Fruit fly (Drosophila melanogaster): ENCODE measurements around the gene CG2246.
A peak's percentile ranks its signal among the peaks of the same experiment; 100 is the strongest.

Gene CG2246

DNA sequence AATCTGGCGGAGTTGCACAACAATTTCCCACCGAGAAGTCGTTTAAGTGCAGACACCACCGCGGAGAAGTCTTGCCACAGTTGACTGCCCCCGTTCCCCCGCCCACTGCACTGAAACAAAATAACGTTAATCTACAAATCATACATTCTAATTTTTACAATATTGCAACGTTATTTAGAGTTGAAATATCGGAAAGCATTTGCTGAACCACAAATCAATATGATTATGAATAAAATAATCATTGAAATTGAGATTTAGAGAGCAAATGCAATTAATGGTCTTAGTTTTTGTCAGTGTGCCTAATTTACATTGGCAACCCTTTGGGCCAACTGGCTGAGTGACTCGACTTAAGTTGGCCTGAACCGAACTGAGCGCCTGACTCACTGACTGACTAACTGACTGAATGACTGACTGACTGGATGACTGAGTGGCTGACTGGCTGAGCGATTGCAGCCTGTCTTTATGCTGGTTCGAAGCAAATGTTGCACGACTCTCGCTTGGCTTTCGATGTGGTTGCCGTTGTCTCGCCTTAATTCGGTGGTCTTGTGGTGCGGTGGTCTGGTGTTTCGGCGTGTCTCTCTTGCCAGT, 30.6 kb downstream of the CG2246 start (continued):
- TF ChIP-seq luna (GFP tag; optimal IDR thresholded peaks at IDR 0.05) (no peak), CG2129 (GFP tag; IDR thresholded peaks at IDR 0.05; ENCODE audit: partially characterized antibody) (no peak), NFAT (GFP tag; IDR thresholded peaks at IDR 0.05) (no peak), klu (GFP tag; IDR thresholded peaks at IDR 0.05) (0 out of 2 replicates have a peak, but pooled peaks have one; percentile 43), CG3838 (GFP tag; optimal IDR thresholded peaks at IDR 0.05) (peak; percentile 1), dysf (GFP tag; IDR thresholded peaks at IDR 0.05) (peak; percentile 84), Lpt (GFP tag; optimal IDR thresholded peaks at IDR 0.05) (no peak), CG3407 (GFP tag; optimal IDR thresholded peaks at IDR 0.05) (peak; percentile 69), CG16863 (GFP tag; optimal IDR thresholded peaks at IDR 0.05) (peak; percentile 70), gce (GFP tag; IDR thresholded peaks at IDR 0.05) (peak; percentile 74; the same call in 2 of the 3 replicates), slp2 (GFP tag; optimal IDR thresholded peaks at IDR 0.05) (peak; percentile 23), ato (GFP tag; IDR thresholded peaks at IDR 0.05; ENCODE audit: partially characterized antibody) (no peak), ab (GFP tag; optimal IDR thresholded peaks at IDR 0.05) (no peak), tap (tag; optimal IDR thresholded peaks at IDR 0.05) (peak; percentile 83), CG4328 (GFP tag; optimal IDR thresholded peaks at IDR 0.05) (no peak), seq (GFP tag; IDR thresholded peaks at IDR 0.05) (peak; percentile 60), CG7839 (tag; optimal IDR thresholded peaks at IDR 0.05) (peak; percentile 83), toy (GFP tag; IDR thresholded peaks at IDR 0.05) (no peak), CG12391 (tag; optimal IDR thresholded peaks at IDR 0.05) (peak; percentile 86), CG14014 (GFP tag; IDR thresholded peaks at IDR 0.05) (peak; percentile 68; the same call in 1 of the 2 replicates), nerfin-1 (tag; optimal IDR thresholded peaks at IDR 0.05) (no peak), NC2α (GFP tag; optimal IDR thresholded peaks at IDR 0.05) (peak; percentile 40), ttk (GFP tag; IDR thresholded peaks at IDR 0.05) (peak; percentile 59), CG3726 (GFP tag; IDR thresholded peaks at IDR 0.05) (0 out of 3 replicates have a peak, but pooled peaks have one; percentile 50), pita (GFP tag; optimal IDR thresholded peaks at IDR 0.05) (no peak), Kr (GFP tag; optimal IDR thresholded peaks at IDR 0.05) (no peak), CG3281 (GFP tag; optimal IDR thresholded peaks at IDR 0.05) (peak; percentile 54), ssp (GFP tag; IDR thresholded peaks at IDR 0.05) (peak; percentile 61; the same call in 1 of the 2 replicates), Mrtf (GFP tag; IDR thresholded peaks at IDR 0.05) (peak; percentile 74), sd (tag; optimal IDR thresholded peaks at IDR 0.05) (no peak), Myb (GFP tag; optimal IDR thresholded peaks at IDR 0.05) (no peak), Sry-δ (GFP tag; optimal IDR thresholded peaks at IDR 0.05) (peak; percentile 16), fru (optimal IDR thresholded peaks at IDR 0.05) (no peak), MBD-R2 (GFP tag; IDR thresholded peaks at IDR 0.05) (peak; percentile 24; the same call in 1 of the 2 replicates), vfl (GFP tag; optimal IDR thresholded peaks at IDR 0.05) (no peak), CG8290 (GFP tag; optimal IDR thresholded peaks at IDR 0.05) (peak; percentile 36), CG8290 (tag; optimal IDR thresholded peaks at IDR 0.05) (peak in 1 of 2 experiments; percentile 91), al (GFP tag; IDR thresholded peaks at IDR 0.05) (no peak), otp (GFP tag; IDR thresholded peaks at IDR 0.05) (peak; percentile 78), CG11398 (GFP tag; optimal IDR thresholded peaks at IDR 0.05) (peak; percentile 62), shn (GFP tag; optimal IDR thresholded peaks at IDR 0.05) (peak; percentile 13), CG3065 (GFP tag; optimal IDR thresholded peaks at IDR 0.05) (peak; percentile 6), ranshi (GFP tag; IDR thresholded peaks at IDR 0.05) (peak; percentile 74), CG12942 (GFP tag; optimal IDR thresholded peaks at IDR 0.05) (peak; percentile 68), Atf6 (GFP tag; IDR thresholded peaks at IDR 0.05) (peak; percentile 71; the same call in 1 of the 2 replicates), lmd (GFP tag; IDR thresholded peaks at IDR 0.05) (peak; percentile 83), D19A (tag; optimal IDR thresholded peaks at IDR 0.05) (peak; percentile 76), Stat92E (GFP tag; optimal IDR thresholded peaks at IDR 0.05) (no peak), jumu (GFP tag; optimal IDR thresholded peaks at IDR 0.05) (peak; percentile 71), rib (GFP tag; IDR thresholded peaks at IDR 0.05) (0 out of 2 replicates have a peak, but pooled peaks have one; percentile 11), CG7987 (GFP tag; optimal IDR thresholded peaks at IDR 0.05) (peak; percentile 24), CG2116 (GFP tag; optimal IDR thresholded peaks at IDR 0.05) (peak; percentile 14)

Measured in whole organism, embryonic.